Fruit fly (Drosophila melanogaster) S2 (cell line): Measurements from ENCODE around the gene CG43447.

ENCODE experiments used
- CG8478 ChIP-seq: fragments of >200 bp; optimal IDR thresholded peaks from 2 replicates; lab custom pipeline; 2018
- CTCF ChIP-seq, 2 experiments: fragments of >200 bp; optimal IDR thresholded peaks; 2 replicates each; lab custom pipeline; 2018

DNA sequence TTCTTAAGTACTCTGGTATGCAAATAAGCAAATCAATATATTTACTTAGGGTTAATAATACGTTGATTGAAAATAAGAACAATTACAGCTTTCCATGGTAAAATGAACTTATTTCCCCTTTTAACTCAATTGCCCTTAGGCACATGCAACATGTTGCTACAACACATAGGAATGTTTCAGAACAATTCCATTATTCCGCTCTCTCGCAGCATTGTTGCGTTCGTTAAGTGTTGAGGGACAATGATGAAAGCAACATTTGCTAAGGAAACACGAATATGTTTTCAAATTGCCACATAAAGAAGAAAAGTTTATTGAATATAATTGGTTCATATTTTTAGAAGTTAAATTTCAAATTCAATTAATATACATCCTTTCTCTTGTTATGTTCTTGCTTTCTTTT, 1.7 kb upstream of the CG43447 start:
- TF ChIP-seq CG8478 (lab: Kevin White, UChicago) (no peak), CTCF (optimal IDR thresholded peaks at IDR 0.05; lab: Kevin White, UChicago) (no peak)
